Fruit fly (Drosophila melanogaster): ENCODE data around the gene CG46448.

CG46448 gene

dm6 chr2L:2436258-2436657 lies 44.8 kb downstream of the CG46448 start (continued):
- TF ChIP-seq CG6808 (GFP tag; optimal IDR thresholded peaks at IDR 0.05), result peak; percentile 29
- TF ChIP-seq Hr39 (GFP tag; optimal IDR thresholded peaks at IDR 0.05), result no peak
- 0 out of 3 replicates have a peak, but pooled peaks have one; percentile 25 for TF ChIP-seq CG6163 (GFP tag; IDR thresholded peaks at IDR 0.05)
- peak; percentile 14 for TF ChIP-seq CG34406 (GFP tag; optimal IDR thresholded peaks at IDR 0.05)
- TF ChIP-seq ss (GFP tag; optimal IDR thresholded peaks at IDR 0.05), result peak; percentile 17 to 37
- TF ChIP-seq CG11902 (GFP tag; optimal IDR thresholded peaks at IDR 0.05), result no peak
- peak; percentile 7 for TF ChIP-seq Met (GFP tag; optimal IDR thresholded peaks at IDR 0.05)
- TF ChIP-seq Eip75B (GFP tag; optimal IDR thresholded peaks at IDR 0.05), result peak; percentile 43
- no peak for TF ChIP-seq esn (GFP tag; optimal IDR thresholded peaks at IDR 0.05)
- no peak for TF ChIP-seq CG4318 (GFP tag; optimal IDR thresholded peaks at IDR 0.05)
- TF ChIP-seq pdm3 (GFP tag; optimal IDR thresholded peaks at IDR 0.05), result peak; percentile 26
- no peak for TF ChIP-seq CG15336 (GFP tag; IDR thresholded peaks at IDR 0.05)
- peak; percentile 15 for TF ChIP-seq topi (GFP tag; optimal IDR thresholded peaks at IDR 0.05)
- no peak for TF ChIP-seq eg (GFP tag; IDR thresholded peaks at IDR 0.05)

dm6 chr2L:2438640-2439276 lies 47.3 kb downstream of the CG46448 start:
- TF ChIP-seq achi (GFP tag; optimal IDR thresholded peaks at IDR 0.05) (peak; percentile 2), Sox14 (GFP tag; optimal IDR thresholded peaks at IDR 0.05) (peak; percentile 8), Sox15 (GFP tag; optimal IDR thresholded peaks at IDR 0.05) (no peak), CG3919 (GFP tag; optimal IDR thresholded peaks at IDR 0.05) (peak; percentile 18), CG16779 (tag; optimal IDR thresholded peaks at IDR 0.05) (no peak), esn (GFP tag; optimal IDR thresholded peaks at IDR 0.05) (no peak), CG34406 (GFP tag; optimal IDR thresholded peaks at IDR 0.05) (no peak), CG3032 (tag; optimal IDR thresholded peaks at IDR 0.05) (peak; percentile 4), topi (GFP tag; optimal IDR thresholded peaks at IDR 0.05) (no peak), dsx (GFP tag; optimal IDR thresholded peaks at IDR 0.05; ENCODE audit: poor library complexity, severe bottlenecking) (peak; percentile 17), fkh (GFP tag; optimal IDR thresholded peaks at IDR 0.05) (peak; percentile 51), CG32006 (GFP tag; optimal IDR thresholded peaks at IDR 0.05) (peak; percentile 32), CG9139 (GFP tag; optimal IDR thresholded peaks at IDR 0.05) (no peak), CG10631 (GFP tag; optimal IDR thresholded peaks at IDR 0.05) (peak; percentile 15), Eip78C (GFP tag) (peak; percentile 48), CG6808 (GFP tag; optimal IDR thresholded peaks at IDR 0.05) (peak; percentile 26), CG11762 (GFP tag; optimal IDR thresholded peaks at IDR 0.05; ENCODE audit: insufficient read depth) (no peak)
